Worm (Caenorhabditis elegans) whole organism, late embryonic: ENCODE measurements around the gene C44H9.6.

ENCODE experiments used
- C08G9.2 ChIP-seq: sonication (generic microtip); optimal IDR thresholded peaks from 2 replicates; lab custom pipeline; 2016; ENCODE audit warnings: mild to moderate bottlenecking, missing genetic modification characterization, moderate library complexity, missing compliant biosample characterization
- F13H6.1 ChIP-seq: sonication (generic microtip); optimal IDR thresholded peaks from 2 replicates; lab custom pipeline; 2016; ENCODE audit warnings: missing genetic modification characterization, missing compliant biosample characterization
- T23F11.4 ChIP-seq: fragments of 200-800 bp; sonication (Bioruptor generic); optimal IDR thresholded peaks from 2 replicates; lab custom pipeline; 2018; ENCODE audit warnings: mild to moderate bottlenecking, missing genetic modification characterization, missing compliant biosample characterization
- Y22D7AL.16 ChIP-seq: sonication (generic microtip); optimal IDR thresholded peaks from 2 replicates; lab custom pipeline; 2016; ENCODE audit warnings: missing genetic modification characterization, missing compliant biosample characterization
- ama-1 ChIP-seq: fragments of 150-350 bp; optimal IDR thresholded peaks from 2 replicates; lab custom pipeline; 2014
- ceh-14 ChIP-seq: sonication (generic microtip); optimal IDR thresholded peaks from 2 replicates; lab custom pipeline; 2016; ENCODE audit warnings: missing genotype, missing genetic modification characterization, missing compliant biosample characterization
- ceh-18 ChIP-seq: sonication (generic microtip); optimal IDR thresholded peaks from 2 replicates; lab custom pipeline; 2016; ENCODE audit warnings: missing genetic modification characterization, missing compliant biosample characterization
- ceh-19 ChIP-seq: fragments of 200-800 bp; sonication (Bioruptor generic); optimal IDR thresholded peaks from 2 replicates; lab custom pipeline; 2018; ENCODE audit warnings: mild to moderate bottlenecking, missing genetic modification characterization, missing compliant biosample characterization
- ceh-22 ChIP-seq: sonication (generic microtip); optimal IDR thresholded peaks from 2 replicates; lab custom pipeline; 2017; ENCODE audit warnings: missing biosample characterization, missing genetic modification characterization
- ceh-30 ChIP-seq: fragments of 150-350 bp; optimal IDR thresholded peaks from 2 replicates; lab custom pipeline; 2014; ENCODE audit warnings: missing biosample characterization, missing genetic modification characterization
- ceh-31 ChIP-seq: sonication (generic microtip); optimal IDR thresholded peaks from 2 replicates; lab custom pipeline; 2016; ENCODE audit warnings: missing genetic modification characterization, missing compliant biosample characterization
- ceh-34 ChIP-seq: sonication (generic microtip); optimal IDR thresholded peaks from 2 replicates; lab custom pipeline; 2016; ENCODE audit warnings: mild to moderate bottlenecking, missing genetic modification characterization, missing compliant biosample characterization
- ceh-45 ChIP-seq: fragments of 200-800 bp; sonication (Bioruptor generic); IDR thresholded peaks from 2 replicates; pipeline ENCODE4 v1.3.6; 2022; ENCODE audit warnings: missing genetic modification reagents, missing genetic modification characterization, missing compliant biosample characterization
- ceh-48 ChIP-seq: sonication (generic microtip); optimal IDR thresholded peaks from 2 replicates; lab custom pipeline; 2016; ENCODE audit warnings: missing genetic modification characterization, inconsistent platforms, missing compliant biosample characterization
- ceh-6 ChIP-seq: fragments of 200-800 bp; sonication (Bioruptor generic); optimal IDR thresholded peaks from 2 replicates; lab custom pipeline; 2018; ENCODE audit warnings: mild to moderate bottlenecking, missing genetic modification characterization, missing compliant biosample characterization
- ceh-9 ChIP-seq: sonication (generic microtip); optimal IDR thresholded peaks from 2 replicates; lab custom pipeline; 2016; ENCODE audit warnings: mild to moderate bottlenecking, missing genetic modification characterization, inconsistent platforms, missing compliant biosample characterization
- che-1 ChIP-seq: sonication (generic microtip); optimal IDR thresholded peaks from 2 replicates; lab custom pipeline; 2016; ENCODE audit warnings: mild to moderate bottlenecking, missing genetic modification characterization, missing compliant biosample characterization
- dmd-4 ChIP-seq: sonication (generic microtip); optimal IDR thresholded peaks from 2 replicates; lab custom pipeline; 2016; ENCODE audit warnings: borderline replicate concordance, missing genetic modification characterization, missing compliant biosample characterization
- dve-1 ChIP-seq: sonication (generic microtip); optimal IDR thresholded peaks from 2 replicates; lab custom pipeline; 2017; ENCODE audit warnings: antibody characterized with exemption, mild to moderate bottlenecking, missing genetic modification characterization, missing compliant biosample characterization
- elt-2 ChIP-seq: sonication (generic microtip); optimal IDR thresholded peaks from 2 replicates; lab custom pipeline; 2016; ENCODE audit warnings: missing genetic modification reagents, missing genetic modification characterization, missing compliant biosample characterization
- ets-4 ChIP-seq: sonication (generic microtip); optimal IDR thresholded peaks from 2 replicates; lab custom pipeline; 2016; ENCODE audit warnings: missing genetic modification characterization, missing compliant biosample characterization
- eyg-1 ChIP-seq: sonication (generic microtip); optimal IDR thresholded peaks from 2 replicates; lab custom pipeline; 2016; ENCODE audit warnings: missing genotype, missing genetic modification characterization, missing compliant biosample characterization
- fax-1 ChIP-seq: sonication (generic microtip); optimal IDR thresholded peaks from 2 replicates; lab custom pipeline; 2016; ENCODE audit warnings: missing genotype, missing genetic modification characterization, missing compliant biosample characterization
- fkh-10 ChIP-seq: fragments of 150-350 bp; optimal IDR thresholded peaks from 2 replicates; lab custom pipeline; 2014; ENCODE audit warnings: missing biosample characterization, missing genetic modification reagents, missing genetic modification characterization
- fkh-6 ChIP-seq: sonication (generic microtip); optimal IDR thresholded peaks from 2 replicates; lab custom pipeline; 2016; ENCODE audit warnings: missing genetic modification characterization, missing compliant biosample characterization
- hlh-15 ChIP-seq: sonication (generic microtip); optimal IDR thresholded peaks from 2 replicates; lab custom pipeline; 2016; ENCODE audit warnings: missing genetic modification characterization, missing compliant biosample characterization
- hlh-6 ChIP-seq: sonication (generic microtip); optimal IDR thresholded peaks from 2 replicates; lab custom pipeline; 2016; ENCODE audit warnings: missing genotype, missing genetic modification characterization, missing compliant biosample characterization
- hlh-8 ChIP-seq: sonication (generic microtip); optimal IDR thresholded peaks from 2 replicates; lab custom pipeline; 2016; ENCODE audit warnings: missing genotype, missing genetic modification characterization, missing compliant biosample characterization
- lim-6 ChIP-seq: sonication (generic microtip); optimal IDR thresholded peaks from 2 replicates; lab custom pipeline; 2016; ENCODE audit warnings: missing genetic modification characterization, missing compliant biosample characterization
- lin-11 ChIP-seq: fragments of 200-800 bp; sonication (Bioruptor generic); optimal IDR thresholded peaks from 2 replicates; lab custom pipeline; 2018; ENCODE audit warnings: mild to moderate bottlenecking, missing genetic modification characterization, missing compliant biosample characterization
- madf-2 ChIP-seq: sonication (generic microtip); optimal IDR thresholded peaks from 2 replicates; lab custom pipeline; 2017; ENCODE audit warnings: missing genetic modification characterization, missing compliant biosample characterization
- mec-3 ChIP-seq: sonication (generic microtip); optimal IDR thresholded peaks from 2 replicates; lab custom pipeline; 2016; ENCODE audit warnings: borderline replicate concordance, missing genetic modification characterization, missing compliant biosample characterization
- nfya-1 ChIP-seq: sonication (generic microtip); optimal IDR thresholded peaks from 2 replicates; lab custom pipeline; 2017; ENCODE audit warnings: missing genetic modification characterization, mild to moderate bottlenecking, missing compliant biosample characterization, antibody characterized with exemption, moderate library complexity
- nhr-11 ChIP-seq: fragments of 150-350 bp; optimal IDR thresholded peaks from 2 replicates; lab custom pipeline; 2014; ENCODE audit warnings: missing biosample characterization, missing genetic modification characterization
- nhr-232 ChIP-seq: sonication (generic microtip); optimal IDR thresholded peaks from 2 replicates; lab custom pipeline; 2016; ENCODE audit warnings: missing genetic modification characterization, missing compliant biosample characterization
- npax-4 ChIP-seq: sonication (generic microtip); optimal IDR thresholded peaks from 2 replicates; lab custom pipeline; 2016; ENCODE audit warnings: missing genetic modification characterization, missing compliant biosample characterization
- odd-2 ChIP-seq: sonication (generic microtip); optimal IDR thresholded peaks from 2 replicates; lab custom pipeline; 2017; ENCODE audit warnings: antibody characterized with exemption, mild to moderate bottlenecking, missing genetic modification characterization, missing compliant biosample characterization
- pag-3 ChIP-seq: sonication (generic microtip); optimal IDR thresholded peaks from 2 replicates; lab custom pipeline; 2016; ENCODE audit warnings: missing compliant biosample characterization, missing genetic modification characterization, borderline replicate concordance
- pat-9 ChIP-seq: fragments of 200-800 bp; sonication (Bioruptor generic); optimal IDR thresholded peaks from 2 replicates; lab custom pipeline; 2018; ENCODE audit warnings: mild to moderate bottlenecking, missing genetic modification characterization, moderate library complexity, missing compliant biosample characterization
- pax-1 ChIP-seq: fragments of 150-350 bp; optimal IDR thresholded peaks from 2 replicates; lab custom pipeline; 2014; ENCODE audit warnings: missing biosample characterization, missing genetic modification characterization
- pha-4 ChIP-seq: fragments of 150-350 bp; optimal IDR thresholded peaks from 2 replicates; lab custom pipeline; 2018; ENCODE audit warnings: missing biosample characterization, missing genetic modification reagents, missing genetic modification characterization
- pqm-1 ChIP-seq: sonication (generic microtip); optimal IDR thresholded peaks from 2 replicates; lab custom pipeline; 2016; ENCODE audit warnings: missing genetic modification characterization, missing compliant biosample characterization
- pros-1 ChIP-seq: fragments of 150-350 bp; optimal IDR thresholded peaks from 2 replicates; lab custom pipeline; 2014; ENCODE audit warnings: missing biosample characterization, missing genetic modification reagents, missing genetic modification characterization
- ref-2 ChIP-seq: sonication (generic microtip); optimal IDR thresholded peaks from 2 replicates; lab custom pipeline; 2016; ENCODE audit warnings: missing genetic modification characterization, missing compliant biosample characterization
- sdc-2 ChIP-seq: sonication (generic microtip); optimal IDR thresholded peaks from 2 replicates; lab custom pipeline; 2016; ENCODE audit warnings: missing genotype, missing genetic modification characterization, missing compliant biosample characterization
- sox-2 ChIP-seq: fragments of 200-800 bp; sonication (Bioruptor generic); IDR thresholded peaks from 2 replicates; pipeline ENCODE4 v1.3.6; 2022; ENCODE audit warnings: missing genetic modification reagents, missing genetic modification characterization, missing compliant biosample characterization
- syd-9 ChIP-seq: sonication (generic microtip); optimal IDR thresholded peaks from 2 replicates; lab custom pipeline; 2016; ENCODE audit warnings: mild to moderate bottlenecking, missing genetic modification characterization, moderate library complexity, missing compliant biosample characterization
- tbx-2 ChIP-seq: sonication (generic microtip); optimal IDR thresholded peaks from 2 replicates; lab custom pipeline; 2016; ENCODE audit warnings: missing genetic modification characterization, missing compliant biosample characterization
- tbx-7 ChIP-seq: sonication (generic microtip); optimal IDR thresholded peaks from 2 replicates; lab custom pipeline; 2016; ENCODE audit warnings: missing genotype, missing genetic modification characterization, missing compliant biosample characterization
- ttx-3 ChIP-seq: sonication (generic microtip); optimal IDR thresholded peaks from 2 replicates; lab custom pipeline; 2016; ENCODE audit warnings: missing genetic modification reagents, missing genetic modification characterization, missing compliant biosample characterization
- unc-42 ChIP-seq: sonication (generic microtip); optimal IDR thresholded peaks from 2 replicates; lab custom pipeline; 2016; ENCODE audit warnings: missing genotype, missing genetic modification characterization, missing compliant biosample characterization
- unc-55 ChIP-seq: sonication (generic microtip); optimal IDR thresholded peaks from 2 replicates; lab custom pipeline; 2017; ENCODE audit warnings: missing biosample characterization, missing genetic modification reagents, missing genetic modification characterization
- unc-86 ChIP-seq: sonication (generic microtip); optimal IDR thresholded peaks from 2 replicates; lab custom pipeline; 2016; ENCODE audit warnings: missing genetic modification characterization, missing compliant biosample characterization
- zip-5 ChIP-seq: sonication (generic microtip); optimal IDR thresholded peaks from 2 replicates; lab custom pipeline; 2016; ENCODE audit warnings: missing genetic modification characterization, missing compliant biosample characterization
- ztf-16 ChIP-seq: sonication (generic microtip); optimal IDR thresholded peaks from 2 replicates; lab custom pipeline; 2017; ENCODE audit warnings: missing genetic modification characterization, missing compliant biosample characterization

Gene C44H9.6

ce11 chrV:12869948-12870347 is 24.8 kb upstream of the C44H9.6 start, which contains the start of gene T07F10.3:
Gene T07F10.3, minus strand, starts transcription at chrV:12870045.
- TF ChIP-seq ceh-34 (tag; lab: Kevin White, UChicago) (peak; percentile 62), lin-11 (tag; lab: Kevin White, UChicago) (no peak), fkh-10 (no peak), sdc-2 (tag; lab: Kevin White, UChicago) (peak; percentile 55), nhr-232 (tag; lab: Kevin White, UChicago) (no peak), mec-3 (tag; lab: Kevin White, UChicago) (peak; percentile 94), ceh-9 (tag; lab: Kevin White, UChicago) (no peak), dmd-4 (tag; lab: Kevin White, UChicago) (no peak), elt-2 (tag; lab: Kevin White, UChicago) (peak; percentile 63), dve-1 (tag; lab: Kevin White, UChicago) (no peak), ama-1 (lab: Kevin White, UChicago) (no peak), T23F11.4 (GFP tag; lab: Kevin White, UChicago) (no peak), ceh-30 (tag; lab: Kevin White, UChicago) (no peak), npax-4 (tag; lab: Kevin White, UChicago) (no peak), ceh-18 (tag; lab: Kevin White, UChicago) (peak; percentile 38), che-1 (tag; lab: Kevin White, UChicago) (no peak), ceh-48 (no peak), nhr-11 (no peak), syd-9 (tag; lab: Kevin White, UChicago) (no peak), nfya-1 (peak; percentile 35), fax-1 (tag; lab: Kevin White, UChicago) (peak; percentile 84), ztf-16 (tag; lab: Kevin White, UChicago) (peak; percentile 22), eyg-1 (tag; lab: Kevin White, UChicago) (no peak), tbx-2 (tag; lab: Kevin White, UChicago) (peak; percentile 97), unc-42 (peak; percentile 37), ref-2 (tag; lab: Kevin White, UChicago) (peak; percentile 96), pat-9 (tag; lab: Kevin White, UChicago) (no peak), pax-1 (tag; lab: Kevin White, UChicago) (no peak), fkh-6 (tag; lab: Kevin White, UChicago) (peak; percentile 63), pqm-1 (tag; lab: Kevin White, UChicago) (peak; percentile 74), F13H6.1 (tag; lab: Kevin White, UChicago) (peak; percentile 86), ceh-31 (tag; lab: Kevin White, UChicago) (peak; percentile 99), ceh-14 (tag; lab: Kevin White, UChicago) (peak; percentile 79), hlh-6 (tag; lab: Kevin White, UChicago) (peak; percentile 50), unc-86 (tag; lab: Kevin White, UChicago) (peak; percentile 66), odd-2 (tag; lab: Kevin White, UChicago) (no peak), unc-55 (GFP tag; lab: Kevin White, UChicago) (no peak), ets-4 (peak; percentile 99), Y22D7AL.16 (tag; lab: Kevin White, UChicago) (peak; percentile 35), ceh-6 (GFP tag; lab: Kevin White, UChicago) (no peak), hlh-8 (peak; percentile 84), madf-2 (peak; percentile 54), ceh-22 (tag; lab: Kevin White, UChicago) (no peak), ceh-45 (GFP tag; lab: Robert Waterston, UW) (no peak), tbx-7 (tag; lab: Kevin White, UChicago) (peak; percentile 98), zip-5 (tag; lab: Kevin White, UChicago) (peak; percentile 92), ttx-3 (tag; lab: Kevin White, UChicago) (peak; percentile 21), pha-4 (tag; lab: Kevin White, UChicago) (no peak), sox-2 (GFP tag; lab: Robert Waterston, UW) (no peak), lim-6 (tag; lab: Kevin White, UChicago) (peak; percentile 86), pag-3 (no peak), C08G9.2 (tag; lab: Kevin White, UChicago) (peak; percentile 99), pros-1 (tag; lab: Kevin White, UChicago) (no peak), hlh-15 (peak; percentile 35), ceh-19 (no peak)
